Worm (Caenorhabditis elegans): ENCODE results near the gene gakh-1.

gakh-1 gene

ce11 chrX:5782153-5782552, at the start of gene gakh-1:
gakh-1 (plus strand) TSS chrX:5782499.
- TF ChIP-seq Y116A8C.19 (tag; optimal IDR thresholded peaks at IDR 0.05; ENCODE audit: borderline replicate concordance): no peak
- no peak for TF ChIP-seq ets-5 (GFP tag; IDR thresholded peaks at IDR 0.05)
- TF ChIP-seq grh-1 (GFP tag; IDR thresholded peaks at IDR 0.05): peak; percentile 85
- no peak for TF ChIP-seq unc-62 (GFP tag; optimal IDR thresholded peaks at IDR 0.05)
- TF ChIP-seq lin-15B (tag; optimal IDR thresholded peaks at IDR 0.05): no peak
- peak; percentile 62 for TF ChIP-seq nhr-90 (tag; optimal IDR thresholded peaks at IDR 0.05; ENCODE audit: poor library complexity)
- TF ChIP-seq elt-2 (tag; optimal IDR thresholded peaks at IDR 0.05): peak; percentile 42
- peak; percentile 86 for TF ChIP-seq lin-14 (GFP tag; optimal IDR thresholded peaks at IDR 0.05)
- TF ChIP-seq sup-37 (GFP tag; optimal IDR thresholded peaks at IDR 0.05): peak; percentile 29
- peak; percentile 72 for TF ChIP-seq snu-23 (GFP tag; optimal IDR thresholded peaks at IDR 0.05)
- no peak for TF ChIP-seq C04F5.9 (tag; optimal IDR thresholded peaks at IDR 0.05)
- TF ChIP-seq zag-1 (tag; optimal IDR thresholded peaks at IDR 0.05): peak; percentile 23
- TF ChIP-seq dpl-1 (GFP tag; optimal IDR thresholded peaks at IDR 0.05): peak; percentile 17 to 65 (median 56)
- TF ChIP-seq jun-1 (tag; optimal IDR thresholded peaks at IDR 0.05): peak; percentile 63
- no peak for TF ChIP-seq nhr-28 (tag; optimal IDR thresholded peaks at IDR 0.05)
- TF ChIP-seq snpc-4 (tag; optimal IDR thresholded peaks at IDR 0.05): peak; percentile 39
- TF ChIP-seq unc-30 (tag; optimal IDR thresholded peaks at IDR 0.05): no peak
- no peak for TF ChIP-seq lir-3 (tag; optimal IDR thresholded peaks at IDR 0.05; ENCODE audit: poor library complexity)
- TF ChIP-seq ama-1 (optimal IDR thresholded peaks at IDR 0.05): no peak
- TF ChIP-seq ztf-11 (tag; optimal IDR thresholded peaks at IDR 0.05): no peak
- TF ChIP-seq tlp-1 (tag; optimal IDR thresholded peaks at IDR 0.05): no peak
- peak in 1 of 2 experiments; percentile 81 for TF ChIP-seq mdl-1 (tag; optimal IDR thresholded peaks at IDR 0.05)
- TF ChIP-seq nhr-237 (tag; optimal IDR thresholded peaks at IDR 0.05): no peak
- TF ChIP-seq skn-1 (tag; optimal IDR thresholded peaks at IDR 0.05): peak; percentile 28
- peak; percentile 70 for TF ChIP-seq rnt-1 (tag; optimal IDR thresholded peaks at IDR 0.05)
- TF ChIP-seq unc-98 (GFP tag; IDR thresholded peaks at IDR 0.05): no peak
- TF ChIP-seq hlh-4 (tag; optimal IDR thresholded peaks at IDR 0.05): no peak
- TF ChIP-seq elt-3 (tag; optimal IDR thresholded peaks at IDR 0.05): peak in 2 of 6 experiments; percentile 2 to 18
- TF ChIP-seq C34B4.2 (tag; optimal IDR thresholded peaks at IDR 0.05): no peak
- peak; percentile 61 for TF ChIP-seq unc-86 (tag; optimal IDR thresholded peaks at IDR 0.05)
- TF ChIP-seq ceh-82 (tag; optimal IDR thresholded peaks at IDR 0.05): peak; percentile 5 to 39 (median 32)
- TF ChIP-seq lin-35 (GFP tag; optimal IDR thresholded peaks at IDR 0.05): peak; percentile 45 to 76
- TF ChIP-seq hlh-17 (GFP tag; optimal IDR thresholded peaks at IDR 0.05; ENCODE audit: borderline replicate concordance): no peak
- no peak for TF ChIP-seq vab-15 (tag; optimal IDR thresholded peaks at IDR 0.05)
- TF ChIP-seq sptf-1 (tag; optimal IDR thresholded peaks at IDR 0.05): no peak
- TF ChIP-seq lin-13 (GFP tag; optimal IDR thresholded peaks at IDR 0.05): peak; percentile 47
- TF ChIP-seq blmp-1 (tag; optimal IDR thresholded peaks at IDR 0.05): no peak
- peak; percentile 83 for TF ChIP-seq nhr-47 (tag; optimal IDR thresholded peaks at IDR 0.05)
- TF ChIP-seq aly-2 (tag; optimal IDR thresholded peaks at IDR 0.05): no peak
- TF ChIP-seq irx-1 (tag; optimal IDR thresholded peaks at IDR 0.05): peak; percentile 80
- peak; percentile 34 for TF ChIP-seq isw-1 (GFP tag; IDR thresholded peaks at IDR 0.05)
- peak; percentile 46; the same call in 1 of the 2 replicates for TF ChIP-seq ceh-88 (GFP tag; IDR thresholded peaks at IDR 0.05)
- TF ChIP-seq nhr-85 (tag): peak; percentile 93
- peak; percentile 51 for TF ChIP-seq lin-39 (tag; optimal IDR thresholded peaks at IDR 0.05)
- no peak for TF ChIP-seq unc-130 (tag; optimal IDR thresholded peaks at IDR 0.05)
- no peak for TF ChIP-seq nhr-84 (tag; optimal IDR thresholded peaks at IDR 0.05)
- TF ChIP-seq efl-3 (GFP tag; optimal IDR thresholded peaks at IDR 0.05): no peak
- TF ChIP-seq nhr-71 (tag; optimal IDR thresholded peaks at IDR 0.05): peak; percentile 85
- TF ChIP-seq nhr-77 (tag; optimal IDR thresholded peaks at IDR 0.05): peak; percentile 46
- peak; percentile 50 for TF ChIP-seq fkh-8 (tag; optimal IDR thresholded peaks at IDR 0.05)
- peak; percentile 79 for TF ChIP-seq nhr-20 (tag; optimal IDR thresholded peaks at IDR 0.05)
- no peak for TF ChIP-seq aha-1 (tag; optimal IDR thresholded peaks at IDR 0.05)
- no peak for TF ChIP-seq ceh-90 (tag; optimal IDR thresholded peaks at IDR 0.05)
- no peak for TF ChIP-seq nhr-12 (tag; optimal IDR thresholded peaks at IDR 0.05)

All from whole organism, L1 larva.